Worm (Caenorhabditis elegans) whole organism, L2 larva: Measurements from ENCODE around the gene egg-2.

Experiments used
- R02D3.7 ChIP-seq: fragments of 150-350 bp; optimal IDR thresholded peaks from 2 replicates; lab custom pipeline; 2014; ENCODE audit warnings: missing biosample characterization, missing genetic modification characterization
- fos-1 ChIP-seq: fragments of 150-350 bp; optimal IDR thresholded peaks from 2 replicates; lab custom pipeline; 2014; ENCODE audit warnings: missing biosample characterization, missing genetic modification characterization
- mab-5 ChIP-seq: fragments of 150-350 bp; optimal IDR thresholded peaks from 2 replicates; lab custom pipeline; 2014; ENCODE audit warnings: missing biosample characterization, missing genetic modification characterization
- nhr-12 ChIP-seq: fragments of 150-350 bp; optimal IDR thresholded peaks from 2 replicates; lab custom pipeline; 2014; ENCODE audit warnings: missing biosample characterization, missing genetic modification characterization
- nhr-237 ChIP-seq: fragments of 150-350 bp; optimal IDR thresholded peaks from 2 replicates; lab custom pipeline; 2014; ENCODE audit warnings: missing biosample characterization, missing genetic modification characterization
- nhr-77 ChIP-seq: fragments of 150-350 bp; optimal IDR thresholded peaks from 2 replicates; lab custom pipeline; 2014; ENCODE audit warnings: missing biosample characterization, missing genetic modification characterization
- skn-1 ChIP-seq: sonication (generic microtip); optimal IDR thresholded peaks from 2 replicates; lab custom pipeline; 2017; ENCODE audit warnings: missing biosample characterization, missing genetic modification characterization
- unc-62 ChIP-seq: fragments of 150-350 bp; optimal IDR thresholded peaks from 2 replicates; lab custom pipeline; 2014; ENCODE audit warnings: missing biosample characterization, missing genetic modification reagents, missing genetic modification characterization

ce11 chrIII:7087180-7087579 is 26.8 kb upstream of the egg-2 start:
- TF ChIP-seq nhr-77 (tag; lab: Kevin White, UChicago) (no peak), nhr-237 (no peak), mab-5 (tag; lab: Kevin White, UChicago) (no peak), R02D3.7 (tag; lab: Kevin White, UChicago) (no peak), skn-1 (no peak), nhr-12 (no peak), unc-62 (GFP tag; lab: Kevin White, UChicago) (no peak), fos-1 (no peak)
